Worm (Caenorhabditis elegans) whole organism, L2 larva: ENCODE measurements around the gene srd-59.

ENCODE experiments used
- ama-1 ChIP-seq: fragments of 150-350 bp; optimal IDR thresholded peaks from 2 replicates; lab custom pipeline; 2018; ENCODE audit warnings: inconsistent platforms
- crh-2 ChIP-seq: sonication (generic microtip); optimal IDR thresholded peaks from 2 replicates; lab custom pipeline; 2017; ENCODE audit warnings: missing biosample characterization, missing genetic modification characterization
- fos-1 ChIP-seq: fragments of 150-350 bp; optimal IDR thresholded peaks from 2 replicates; lab custom pipeline; 2014; ENCODE audit warnings: missing biosample characterization, missing genetic modification characterization
- gmeb-1 ChIP-seq: fragments of 150-350 bp; optimal IDR thresholded peaks from 2 replicates; lab custom pipeline; 2014; ENCODE audit warnings: missing biosample characterization, missing genetic modification characterization
- lin-13 ChIP-seq: fragments of 150-350 bp; optimal IDR thresholded peaks from 2 replicates; lab custom pipeline; 2014; ENCODE audit warnings: missing biosample characterization, missing genetic modification reagents, missing genetic modification characterization
- lin-39 ChIP-seq: fragments of 150-350 bp; optimal IDR thresholded peaks from 2 replicates; lab custom pipeline; 2014; ENCODE audit warnings: missing biosample characterization, missing genetic modification reagents, missing genetic modification characterization
- nhr-11 ChIP-seq: fragments of 150-350 bp; optimal IDR thresholded peaks from 2 replicates; lab custom pipeline; 2014; ENCODE audit warnings: missing biosample characterization, missing genetic modification characterization
- nhr-12 ChIP-seq: fragments of 150-350 bp; optimal IDR thresholded peaks from 2 replicates; lab custom pipeline; 2014; ENCODE audit warnings: missing biosample characterization, missing genetic modification characterization
- nhr-6 ChIP-seq: fragments of 150-350 bp; optimal IDR thresholded peaks from 2 replicates; lab custom pipeline; 2014; ENCODE audit warnings: missing biosample characterization, missing genetic modification characterization
- snpc-4 ChIP-seq: fragments of 150-350 bp; optimal IDR thresholded peaks from 2 replicates; lab custom pipeline; 2014; ENCODE audit warnings: missing biosample characterization, missing genetic modification characterization
- unc-39 ChIP-seq: fragments of 150-350 bp; optimal IDR thresholded peaks from 2 replicates; lab custom pipeline; 2014; ENCODE audit warnings: missing biosample characterization, missing genetic modification characterization
- ztf-4 ChIP-seq: fragments of 150-350 bp; optimal IDR thresholded peaks from 2 replicates; lab custom pipeline; 2014; ENCODE audit warnings: missing biosample characterization, missing genetic modification characterization

ce11 chrII:7251978-7252377 lies 46.5 kb downstream of the srd-59 start, which contains the start of the genes prx-13 and ada-2:
- TF ChIP-seq ama-1 (lab: Kevin White, UChicago) = no peak
- TF ChIP-seq nhr-12 (tag; lab: Kevin White, UChicago) = no peak
- TF ChIP-seq nhr-6 = no peak
- no peak for TF ChIP-seq nhr-11 (tag; lab: Kevin White, UChicago)
- no peak for TF ChIP-seq unc-39 (tag; lab: Kevin White, UChicago)
- peak; percentile 79 for TF ChIP-seq fos-1 (tag; lab: Kevin White, UChicago)
- no peak for TF ChIP-seq lin-39 (tag; lab: Kevin White, UChicago)
- no peak for TF ChIP-seq snpc-4 (tag; lab: Kevin White, UChicago)
- TF ChIP-seq ztf-4 = no peak
- TF ChIP-seq crh-2 (tag; lab: Kevin White, UChicago) = no peak
- TF ChIP-seq lin-13 (GFP tag; lab: Kevin White, UChicago) = no peak
- TF ChIP-seq gmeb-1 (tag; lab: Kevin White, UChicago) = no peak
